Worm (Caenorhabditis elegans) whole organism, L2 larva: ENCODE results near the gene nspa-10.

Experiments
- C34F6.9 ChIP-seq: fragments of 150-350 bp; optimal IDR thresholded peaks from 2 replicates; lab custom pipeline; 2014; ENCODE audit warnings: missing biosample characterization, missing genetic modification characterization
- ZK546.5 ChIP-seq: sonication (generic microtip); optimal IDR thresholded peaks from 2 replicates; lab custom pipeline; 2017; ENCODE audit warnings: missing biosample characterization, missing genetic modification characterization
- alr-1 ChIP-seq: fragments of 150-350 bp; optimal IDR thresholded peaks from 2 replicates; lab custom pipeline; 2014; ENCODE audit warnings: missing biosample characterization, missing genetic modification characterization
- aly-2 ChIP-seq: fragments of 150-350 bp; optimal IDR thresholded peaks from 2 replicates; lab custom pipeline; 2014; ENCODE audit warnings: missing biosample characterization, missing genetic modification characterization
- ama-1 ChIP-seq: fragments of 150-350 bp; optimal IDR thresholded peaks from 2 replicates; lab custom pipeline; 2018; ENCODE audit warnings: inconsistent platforms
- blmp-1 ChIP-seq: sonication (generic microtip); optimal IDR thresholded peaks from 2 replicates; lab custom pipeline; 2017; ENCODE audit warnings: missing genetic modification characterization, mild to moderate bottlenecking, missing compliant biosample characterization, antibody characterized with exemption, moderate library complexity; ENCODE audit not compliant: insufficient read depth
- ceh-16 ChIP-seq: fragments of 150-350 bp; optimal IDR thresholded peaks from 2 replicates; lab custom pipeline; 2014; ENCODE audit warnings: missing biosample characterization, missing genetic modification characterization
- ceh-82 ChIP-seq: fragments of 150-350 bp; optimal IDR thresholded peaks from 2 replicates; lab custom pipeline; 2014; ENCODE audit warnings: missing biosample characterization, missing genetic modification characterization
- crh-2 ChIP-seq: sonication (generic microtip); optimal IDR thresholded peaks from 2 replicates; lab custom pipeline; 2017; ENCODE audit warnings: missing biosample characterization, missing genetic modification characterization
- dmd-4 ChIP-seq: sonication (generic microtip); optimal IDR thresholded peaks from 2 replicates; lab custom pipeline; 2017; ENCODE audit warnings: missing biosample characterization, missing genetic modification characterization
- egl-27 ChIP-seq: sonication (generic microtip); optimal IDR thresholded peaks from 3 replicates; lab custom pipeline; 2017; ENCODE audit warnings: missing biosample characterization, missing genetic modification reagents, missing genetic modification characterization
- elt-3 ChIP-seq: sonication (generic microtip); optimal IDR thresholded peaks from 2 replicates; lab custom pipeline; 2017; ENCODE audit warnings: missing biosample characterization, missing genetic modification characterization
- fos-1 ChIP-seq: fragments of 150-350 bp; optimal IDR thresholded peaks from 2 replicates; lab custom pipeline; 2014; ENCODE audit warnings: missing biosample characterization, missing genetic modification characterization
- gmeb-1 ChIP-seq: fragments of 150-350 bp; optimal IDR thresholded peaks from 2 replicates; lab custom pipeline; 2014; ENCODE audit warnings: missing biosample characterization, missing genetic modification characterization
- lin-11 ChIP-seq: fragments of 150-350 bp; sonication (generic microtip); optimal IDR thresholded peaks from 2 replicates; lab custom pipeline; 2014; ENCODE audit warnings: missing biosample characterization, missing genetic modification characterization, inconsistent platforms, mixed read lengths
- lin-13 ChIP-seq: fragments of 150-350 bp; optimal IDR thresholded peaks from 2 replicates; lab custom pipeline; 2014; ENCODE audit warnings: missing biosample characterization, missing genetic modification reagents, missing genetic modification characterization
- lin-39 ChIP-seq: fragments of 150-350 bp; optimal IDR thresholded peaks from 2 replicates; lab custom pipeline; 2014; ENCODE audit warnings: missing biosample characterization, missing genetic modification reagents, missing genetic modification characterization
- mab-5 ChIP-seq: fragments of 150-350 bp; optimal IDR thresholded peaks from 2 replicates; lab custom pipeline; 2014; ENCODE audit warnings: missing biosample characterization, missing genetic modification characterization
- mbf-1 ChIP-seq: sonication (generic microtip); optimal IDR thresholded peaks from 2 replicates; lab custom pipeline; 2017; ENCODE audit warnings: missing biosample characterization, missing genetic modification characterization
- mdl-1 ChIP-seq, 2 experiments: fragments of 150-350 bp in 1 of 2; sonication (generic microtip) in 1 of 2; optimal IDR thresholded peaks; 2 replicates each; lab custom pipeline; 2017; ENCODE audit warnings: missing biosample characterization in 2 of 2, missing genetic modification characterization in 2 of 2
- nhr-10 ChIP-seq: sonication (generic microtip); optimal IDR thresholded peaks from 2 replicates; lab custom pipeline; 2017; ENCODE audit warnings: missing biosample characterization, missing genetic modification characterization
- nhr-11 ChIP-seq: fragments of 150-350 bp; optimal IDR thresholded peaks from 2 replicates; lab custom pipeline; 2014; ENCODE audit warnings: missing biosample characterization, missing genetic modification characterization
- nhr-12 ChIP-seq: fragments of 150-350 bp; optimal IDR thresholded peaks from 2 replicates; lab custom pipeline; 2014; ENCODE audit warnings: missing biosample characterization, missing genetic modification characterization
- nhr-129 ChIP-seq: fragments of 150-350 bp; optimal IDR thresholded peaks from 2 replicates; lab custom pipeline; 2014; ENCODE audit warnings: missing biosample characterization, missing genetic modification characterization
- nhr-23 ChIP-seq: fragments of 150-350 bp; optimal IDR thresholded peaks from 2 replicates; lab custom pipeline; 2014; ENCODE audit warnings: missing biosample characterization, missing genetic modification reagents, missing genetic modification characterization
- nhr-25 ChIP-seq: fragments of 150-350 bp; sonication (generic microtip); optimal IDR thresholded peaks from 3 replicates; lab custom pipeline; 2014; ENCODE audit warnings: missing biosample characterization, missing genetic modification characterization
- nhr-6 ChIP-seq: fragments of 150-350 bp; optimal IDR thresholded peaks from 2 replicates; lab custom pipeline; 2014; ENCODE audit warnings: missing biosample characterization, missing genetic modification characterization
- nhr-77 ChIP-seq: fragments of 150-350 bp; optimal IDR thresholded peaks from 2 replicates; lab custom pipeline; 2014; ENCODE audit warnings: missing biosample characterization, missing genetic modification characterization
- peb-1 ChIP-seq: fragments of 150-350 bp; optimal IDR thresholded peaks from 2 replicates; lab custom pipeline; 2014; ENCODE audit warnings: missing biosample characterization, missing genetic modification characterization
- sem-4 ChIP-seq: fragments of 150-350 bp; optimal IDR thresholded peaks from 2 replicates; lab custom pipeline; 2014; ENCODE audit warnings: missing biosample characterization, missing genetic modification reagents, missing genetic modification characterization
- sma-3 ChIP-seq: sonication (generic microtip); optimal IDR thresholded peaks from 2 replicates; lab custom pipeline; 2016; ENCODE audit warnings: missing genetic modification reagents, missing genetic modification characterization, missing compliant biosample characterization
- sma-9 ChIP-seq, 2 experiments: fragments of 150-350 bp in 1 of 2; sonication (generic microtip) in 1 of 2; optimal IDR thresholded peaks; 2 replicates each; lab custom pipeline; 2014 to 2016; ENCODE audit warnings: missing genetic modification characterization in 2 of 2, mild to moderate bottlenecking in 1 of 2, missing biosample characterization in 1 of 2, missing compliant biosample characterization in 1 of 2, missing genetic modification reagents in 1 of 2, moderate library complexity in 1 of 2
- snpc-4 ChIP-seq: fragments of 150-350 bp; optimal IDR thresholded peaks from 2 replicates; lab custom pipeline; 2014; ENCODE audit warnings: missing biosample characterization, missing genetic modification characterization
- unc-39 ChIP-seq: fragments of 150-350 bp; optimal IDR thresholded peaks from 2 replicates; lab custom pipeline; 2014; ENCODE audit warnings: missing biosample characterization, missing genetic modification characterization
- unc-62 ChIP-seq: fragments of 150-350 bp; optimal IDR thresholded peaks from 2 replicates; lab custom pipeline; 2014; ENCODE audit warnings: missing biosample characterization, missing genetic modification reagents, missing genetic modification characterization
- zag-1 ChIP-seq: fragments of 150-350 bp; optimal IDR thresholded peaks from 2 replicates; lab custom pipeline; 2014; ENCODE audit warnings: missing biosample characterization, missing genetic modification characterization
- ztf-1 ChIP-seq: fragments of 200-800 bp; sonication (Bioruptor generic); conservative IDR thresholded peaks from 2 replicates; pipeline ENCODE4 v1.3.6; 2022; ENCODE audit warnings: missing genetic modification characterization, missing compliant biosample characterization
- ztf-11 ChIP-seq: sonication (generic microtip); optimal IDR thresholded peaks from 2 replicates; lab custom pipeline; 2017; ENCODE audit warnings: missing biosample characterization, missing genetic modification characterization
- ztf-4 ChIP-seq: fragments of 150-350 bp; optimal IDR thresholded peaks from 2 replicates; lab custom pipeline; 2014; ENCODE audit warnings: missing biosample characterization, missing genetic modification characterization

The nspa-10 gene

ce11 chrV:14763582-14763981 lies 13.3 kb upstream of the nspa-10 start:
- TF ChIP-seq sem-4 (no peak), zag-1 (no peak), elt-3 (tag; lab: Kevin White, UChicago) (no peak), nhr-25 (tag; lab: Kevin White, UChicago) (no peak), nhr-12 (tag; lab: Kevin White, UChicago) (no peak), lin-11 (no peak), nhr-129 (no peak), ceh-16 (no peak), ZK546.5 (tag; lab: Kevin White, UChicago) (no peak), unc-39 (no peak)

- no peak for TF ChIP-seq nhr-23 (tag; lab: Kevin White, UChicago)
- no peak for TF ChIP-seq sem-4
- TF ChIP-seq nhr-77, result no peak
- no peak for TF ChIP-seq mab-5 (tag; lab: Kevin White, UChicago)
- TF ChIP-seq dmd-4, result no peak
- TF ChIP-seq mdl-1 (tag; optimal IDR thresholded peaks at IDR 0.05; lab: Kevin White, UChicago), result no peak
- TF ChIP-seq nhr-10, result no peak
- no peak for TF ChIP-seq ceh-82 (tag; lab: Kevin White, UChicago)
- no peak for TF ChIP-seq alr-1 (tag; lab: Kevin White, UChicago)
- TF ChIP-seq ztf-1, result no peak
- no peak for TF ChIP-seq crh-2 (tag; lab: Kevin White, UChicago)
- no peak for TF ChIP-seq ztf-11 (tag; lab: Kevin White, UChicago)
- TF ChIP-seq nhr-6 (tag; lab: Kevin White, UChicago), result no peak
- no peak for TF ChIP-seq ceh-16
- TF ChIP-seq, all 48 proteins: peak for 0
These were observed 12.3 kb upstream of the nspa-10 start for ce11 chrV:14762563-14762962.

DNA sequence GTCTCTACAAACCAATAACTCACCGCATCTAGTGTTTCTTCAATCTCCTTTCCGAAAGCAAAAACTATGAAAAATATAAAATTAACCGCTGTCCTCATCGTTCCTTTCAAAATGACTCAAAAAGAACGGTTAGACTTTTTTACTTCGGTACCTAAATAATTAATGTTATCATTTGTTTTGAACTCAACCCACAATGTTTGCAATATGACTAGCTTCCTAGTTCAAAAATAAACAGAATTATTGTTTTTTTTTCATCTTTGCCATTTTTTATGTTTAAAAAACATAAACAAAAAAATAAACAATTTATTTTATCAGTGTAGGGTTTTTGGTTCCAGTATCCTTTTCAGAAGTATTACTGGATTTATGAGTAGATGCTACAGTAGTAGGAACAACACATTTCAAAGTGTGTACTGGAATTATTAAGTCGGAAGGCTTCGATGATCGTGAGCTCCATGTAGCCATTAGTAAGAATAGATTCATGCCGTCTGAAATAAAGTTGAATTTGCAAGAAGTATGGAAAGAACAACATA lies 1.6 kb downstream of the nspa-10 start, which contains the start of the genes lipl-8 and Y50E8A.22:
TSS of gene lipl-8 (minus strand) at position 101 of the 530 bp plus-strand sequence.
TSS of gene Y50E8A.22 (minus strand) at position 480 of the 530 bp plus-strand sequence.
- TF ChIP-seq C34F6.9 (tag; lab: Kevin White, UChicago) (no peak), sma-3 (GFP tag; lab: Kevin White, UChicago) (no peak), mdl-1 (tag; optimal IDR thresholded peaks at IDR 0.05; lab: Kevin White, UChicago) (no peak), snpc-4 (tag; lab: Kevin White, UChicago) (no peak), crh-2 (tag; lab: Kevin White, UChicago) (no peak), nhr-11 (tag; lab: Kevin White, UChicago) (no peak), gmeb-1 (tag; lab: Kevin White, UChicago) (no peak), ztf-4 (tag; lab: Kevin White, UChicago) (no peak), elt-3 (tag; lab: Kevin White, UChicago) (no peak), ama-1 (lab: Kevin White, UChicago) (no peak), aly-2 (tag; lab: Kevin White, UChicago) (no peak), nhr-25 (tag; lab: Kevin White, UChicago) (no peak), unc-62 (GFP tag; lab: Kevin White, UChicago) (no peak), ztf-11 (tag; lab: Kevin White, UChicago) (no peak), mab-5 (tag; lab: Kevin White, UChicago) (no peak), egl-27 (tag; lab: Kevin White, UChicago) (no peak), mbf-1 (tag; lab: Kevin White, UChicago) (no peak), peb-1 (no peak), lin-39 (tag; lab: Kevin White, UChicago) (no peak), fos-1 (tag; lab: Kevin White, UChicago) (no peak)

DNA sequence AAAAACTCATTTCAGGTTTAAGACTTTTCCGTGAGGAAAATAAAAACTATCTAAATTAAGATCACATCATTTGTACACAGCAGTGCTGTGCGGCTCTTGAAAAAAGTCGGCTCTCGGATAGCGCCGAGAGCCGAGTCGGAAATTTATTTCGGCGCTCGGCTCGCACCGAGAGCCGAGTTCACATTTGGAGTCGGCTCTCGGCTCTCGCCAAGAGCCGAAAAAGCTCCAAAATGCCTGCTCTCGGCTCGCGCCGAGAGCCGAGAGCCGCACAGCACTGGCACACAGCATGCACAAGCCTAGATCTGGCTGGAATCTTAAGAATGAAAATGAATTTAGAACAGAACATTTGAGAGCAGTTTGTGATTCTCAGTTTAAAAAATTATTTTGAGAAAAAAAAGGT lies 3.3 kb downstream of the nspa-10 start:
- TF ChIP-seq sma-3 (GFP tag; lab: Kevin White, UChicago) (no peak), sem-4 (no peak), lin-11 (no peak), lin-39 (tag; lab: Kevin White, UChicago) (no peak), sma-9 (GFP tag; optimal IDR thresholded peaks at IDR 0.05; lab: Kevin White, UChicago) (no peak), sma-9 (tag; optimal IDR thresholded peaks at IDR 0.05; lab: Kevin White, UChicago) (no peak), blmp-1 (no peak), lin-13 (GFP tag; lab: Kevin White, UChicago) (no peak)
